Worm (Caenorhabditis elegans) whole organism, L1 larva: ENCODE data around the gene srj-55.
A peak's percentile ranks its signal among the peaks of the same experiment; 100 is the strongest.

Experiments used
- F16B12.6 ChIP-seq: fragments of 150-350 bp; optimal IDR thresholded peaks from 2 replicates; lab custom pipeline; 2014; ENCODE audit warnings: missing biosample characterization, missing genetic modification characterization
- alr-1 ChIP-seq: fragments of 200-800 bp; sonication (Bioruptor generic); optimal IDR thresholded peaks from 2 replicates; lab custom pipeline; 2018; ENCODE audit warnings: borderline replicate concordance, mild to moderate bottlenecking, missing genetic modification characterization, missing compliant biosample characterization
- aly-2 ChIP-seq: fragments of 150-350 bp; optimal IDR thresholded peaks from 2 replicates; lab custom pipeline; 2014; ENCODE audit warnings: missing biosample characterization, missing genetic modification characterization
- ama-1 ChIP-seq: fragments of 150-350 bp; optimal IDR thresholded peaks from 2 replicates; lab custom pipeline; 2014
- blmp-1 ChIP-seq: fragments of 150-350 bp; optimal IDR thresholded peaks from 2 replicates; lab custom pipeline; 2014; ENCODE audit warnings: missing biosample characterization, missing genetic modification characterization
- ceh-63 ChIP-seq: fragments of 200-800 bp; sonication (Bioruptor generic); optimal IDR thresholded peaks from 2 replicates; lab custom pipeline; 2018; ENCODE audit warnings: mild to moderate bottlenecking, missing genetic modification characterization, missing compliant biosample characterization
- ceh-8 ChIP-seq: fragments of 200-800 bp; sonication (Bioruptor generic); optimal IDR thresholded peaks from 2 replicates; lab custom pipeline; 2018; ENCODE audit warnings: mild to moderate bottlenecking, missing genetic modification characterization, moderate library complexity, missing compliant biosample characterization
- ceh-88 ChIP-seq: fragments of 200-800 bp; sonication (Bioruptor generic); IDR thresholded peaks from 2 replicates; pipeline ENCODE4 v1.3.6; 2022; ENCODE audit warnings: missing genetic modification characterization, missing compliant biosample characterization
- ces-1 ChIP-seq: fragments of 150-350 bp; optimal IDR thresholded peaks from 2 replicates; lab custom pipeline; 2014; ENCODE audit warnings: missing biosample characterization, missing genetic modification reagents, missing genetic modification characterization
- dpl-1 ChIP-seq, 3 experiments: fragments of 150-350 bp in 2 of 3; sonication (generic microtip) in 1 of 3; optimal IDR thresholded peaks; 2 replicates each; lab custom pipeline; 2014 to 2017; ENCODE audit warnings: missing biosample characterization in 3 of 3, missing genetic modification characterization in 3 of 3, missing genetic modification reagents in 3 of 3
- efl-1 ChIP-seq, 4 experiments: fragments of 150-350 bp; optimal IDR thresholded peaks in 3 of 4; peaks in 1 of 4; 1 replicate in 1 of 4; 2 replicates in 3 of 4; lab custom pipeline; 2014; ENCODE audit warnings: missing biosample characterization in 2 of 4, missing genetic modification characterization in 2 of 4, missing genetic modification reagents in 2 of 4
- efl-3 ChIP-seq: fragments of 200-800 bp; sonication (Bioruptor generic); optimal IDR thresholded peaks from 2 replicates; lab custom pipeline; 2018; ENCODE audit warnings: mild to moderate bottlenecking, missing genetic modification characterization, missing compliant biosample characterization
- elt-2 ChIP-seq: sonication (generic microtip); optimal IDR thresholded peaks from 2 replicates; lab custom pipeline; 2016; ENCODE audit warnings: missing genetic modification characterization, mild to moderate bottlenecking, inconsistent platforms, missing compliant biosample characterization, missing genetic modification reagents
- fkh-10 ChIP-seq: sonication (generic microtip); optimal IDR thresholded peaks from 2 replicates; lab custom pipeline; 2017; ENCODE audit warnings: missing biosample characterization, missing genetic modification reagents, missing genetic modification characterization
- fkh-4 ChIP-seq: sonication (generic microtip); optimal IDR thresholded peaks from 2 replicates; lab custom pipeline; 2016; ENCODE audit warnings: missing compliant biosample characterization, missing genetic modification characterization, borderline replicate concordance
- fkh-8 ChIP-seq: sonication (generic microtip); optimal IDR thresholded peaks from 2 replicates; lab custom pipeline; 2016; ENCODE audit warnings: mild to moderate bottlenecking, missing genetic modification characterization, missing compliant biosample characterization
- hlh-17 ChIP-seq: fragments of 200-800 bp; sonication (Bioruptor generic); optimal IDR thresholded peaks from 2 replicates; lab custom pipeline; 2018; ENCODE audit warnings: missing genetic modification characterization, mild to moderate bottlenecking, missing compliant biosample characterization, moderate library complexity, borderline replicate concordance
- lin-15B ChIP-seq: fragments of 150-350 bp; sonication (generic microtip); optimal IDR thresholded peaks from 3 replicates; lab custom pipeline; 2014; ENCODE audit warnings: missing biosample characterization, missing genetic modification characterization
- lin-35 ChIP-seq, 2 experiments: fragments of 150-350 bp; optimal IDR thresholded peaks; 2 replicates each; lab custom pipeline; 2014; ENCODE audit warnings: missing biosample characterization in 2 of 2, missing genetic modification characterization in 2 of 2, missing genetic modification reagents in 2 of 2
- lir-3 ChIP-seq: sonication (generic microtip); optimal IDR thresholded peaks from 2 replicates; lab custom pipeline; 2016; ENCODE audit warnings: mild to moderate bottlenecking, missing genetic modification characterization, moderate library complexity, missing compliant biosample characterization; ENCODE audit not compliant: poor library complexity
- mef-2 ChIP-seq: fragments of 150-350 bp; optimal IDR thresholded peaks from 2 replicates; lab custom pipeline; 2014; ENCODE audit warnings: missing biosample characterization, missing genetic modification characterization
- nhr-19 ChIP-seq: fragments of 200-800 bp; sonication (Bioruptor generic); conservative IDR thresholded peaks from 2 replicates; pipeline ENCODE4 v1.3.6; 2022; ENCODE audit warnings: missing genetic modification characterization, missing compliant biosample characterization
- nhr-20 ChIP-seq: sonication (generic microtip); optimal IDR thresholded peaks from 2 replicates; lab custom pipeline; 2016; ENCODE audit warnings: mild to moderate bottlenecking, missing genetic modification characterization, missing compliant biosample characterization
- nhr-76 ChIP-seq: sonication (generic microtip); optimal IDR thresholded peaks from 2 replicates; lab custom pipeline; 2017; ENCODE audit warnings: missing biosample characterization, missing genetic modification characterization
- nhr-84 ChIP-seq: sonication (generic microtip); optimal IDR thresholded peaks from 2 replicates; lab custom pipeline; 2017; ENCODE audit warnings: missing biosample characterization, missing genetic modification characterization
- nhr-85 ChIP-seq: sonication (generic microtip); peaks from one replicate; lab custom pipeline; 2016; ENCODE audit warnings: missing genetic modification characterization, inconsistent platforms, missing compliant biosample characterization
- nhr-90 ChIP-seq: sonication (generic microtip); optimal IDR thresholded peaks from 2 replicates; lab custom pipeline; 2016; ENCODE audit warnings: mild to moderate bottlenecking, missing genetic modification characterization, missing compliant biosample characterization; ENCODE audit not compliant: poor library complexity
- rnt-1 ChIP-seq: sonication (generic microtip); optimal IDR thresholded peaks from 2 replicates; lab custom pipeline; 2016; ENCODE audit warnings: mild to moderate bottlenecking, missing genetic modification characterization, moderate library complexity, missing compliant biosample characterization
- skn-1 ChIP-seq: fragments of 150-350 bp; optimal IDR thresholded peaks from 2 replicates; lab custom pipeline; 2014; ENCODE audit warnings: missing biosample characterization, missing genetic modification characterization
- snu-23 ChIP-seq: sonication (generic microtip); optimal IDR thresholded peaks from 2 replicates; lab custom pipeline; 2016; ENCODE audit warnings: missing genetic modification characterization, missing compliant biosample characterization
- sox-4 ChIP-seq: sonication (generic microtip); optimal IDR thresholded peaks from 2 replicates; lab custom pipeline; 2016; ENCODE audit warnings: missing genetic modification characterization, missing compliant biosample characterization
- sptf-1 ChIP-seq: fragments of 150-350 bp; optimal IDR thresholded peaks from 2 replicates; lab custom pipeline; 2014; ENCODE audit warnings: missing biosample characterization, missing genetic modification characterization
- tbx-2 ChIP-seq: sonication (generic microtip); optimal IDR thresholded peaks from 2 replicates; lab custom pipeline; 2016; ENCODE audit warnings: missing genetic modification characterization, missing compliant biosample characterization
- tlp-1 ChIP-seq: fragments of 150-350 bp; optimal IDR thresholded peaks from 2 replicates; lab custom pipeline; 2014; ENCODE audit warnings: missing biosample characterization, missing genetic modification characterization
- unc-62 ChIP-seq: fragments of 150-350 bp; optimal IDR thresholded peaks from 2 replicates; lab custom pipeline; 2014; ENCODE audit warnings: missing biosample characterization, missing genetic modification reagents, missing genetic modification characterization
- unc-98 ChIP-seq: fragments of 200-800 bp; sonication (Bioruptor generic); IDR thresholded peaks from 2 replicates; pipeline ENCODE4 v1.3.6; 2022; ENCODE audit warnings: missing genetic modification characterization, missing compliant biosample characterization
- vab-15 ChIP-seq: sonication (generic microtip); optimal IDR thresholded peaks from 2 replicates; lab custom pipeline; 2017; ENCODE audit warnings: missing genotype, mild to moderate bottlenecking, missing genetic modification characterization, missing compliant biosample characterization
- xbp-1 ChIP-seq: sonication (generic microtip); optimal IDR thresholded peaks from 2 replicates; lab custom pipeline; 2016; ENCODE audit warnings: missing genetic modification characterization, missing compliant biosample characterization
- ztf-4 ChIP-seq: fragments of 150-350 bp; optimal IDR thresholded peaks from 2 replicates; lab custom pipeline; 2014; ENCODE audit warnings: missing biosample characterization, missing genetic modification characterization

Gene srj-55

ce11 chrV:2836501-2836900 is 21.2 kb downstream of the srj-55 start, which contains the start of gene srj-45:
TSS of gene srj-45 (minus strand) at chrV:2836601.
- no peak for TF ChIP-seq lin-35 (GFP tag; optimal IDR thresholded peaks at IDR 0.05; lab: Kevin White, UChicago)
- no peak for TF ChIP-seq nhr-76 (tag; lab: Kevin White, UChicago)
- no peak for TF ChIP-seq hlh-17 (GFP tag; lab: Kevin White, UChicago)
- TF ChIP-seq, all 84 proteins: peak for 0

DNA sequence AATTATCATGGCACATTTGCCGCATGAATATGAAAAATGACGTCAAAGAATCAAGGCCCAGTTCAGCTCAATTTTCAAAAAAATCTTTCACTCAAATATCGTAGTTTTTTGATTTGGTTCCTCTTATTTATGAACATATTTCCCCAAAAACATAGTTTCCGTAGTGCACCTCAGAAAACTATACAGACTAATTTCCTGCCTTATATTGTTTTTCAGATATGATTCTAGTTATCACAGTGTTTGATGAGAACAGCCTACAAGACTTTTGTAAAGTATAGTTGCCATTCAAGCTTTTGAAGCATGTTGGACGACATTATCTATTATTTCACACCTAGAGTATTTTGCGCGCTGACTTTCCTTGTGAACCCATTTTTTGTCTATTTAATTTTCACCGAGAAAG is 25.1 kb downstream of the srj-55 start, which contains the start of gene srj-50:
srj-50 (plus strand) TSS at position 301 of the 400 bp plus-strand sequence.
- no peak for TF ChIP-seq lin-35 (GFP tag; optimal IDR thresholded peaks at IDR 0.05; lab: Kevin White, UChicago)
- no peak for TF ChIP-seq rnt-1
- TF ChIP-seq ceh-8: no peak
- TF ChIP-seq elt-2: no peak
- no peak for TF ChIP-seq ceh-63
- TF ChIP-seq tbx-2 (tag; lab: Kevin White, UChicago): no peak
- TF ChIP-seq nhr-90: no peak
- no peak for TF ChIP-seq unc-62 (GFP tag; lab: Kevin White, UChicago)

- TF ChIP-seq vab-15 (tag; lab: Kevin White, UChicago) (no peak), tlp-1 (no peak), xbp-1 (no peak), ztf-4 (no peak), lir-3 (tag; lab: Kevin White, UChicago) (no peak), lin-35 (GFP tag; optimal IDR thresholded peaks at IDR 0.05; lab: Kevin White, UChicago) (no peak), ama-1 (lab: Kevin White, UChicago) (no peak), snu-23 (GFP tag; lab: Kevin White, UChicago) (no peak), sox-4 (tag; lab: Kevin White, UChicago) (no peak), unc-98 (no peak), nhr-19 (GFP tag; lab: Robert Waterston, UW) (no peak), efl-3 (GFP tag; lab: Kevin White, UChicago) (no peak), ces-1 (no peak), nhr-84 (tag; lab: Kevin White, UChicago) (no peak), fkh-8 (no peak), skn-1 (no peak), ceh-63 (no peak), sptf-1 (no peak)
These were observed 26.9 kb downstream of the srj-55 start, which contains the start of gene srw-2 for ce11 chrV:2830817-2831216. TSS of gene srw-2 (plus strand) at chrV:2830878.

- peak in 2 of 3 experiments; percentile 19 to 20 for TF ChIP-seq dpl-1 (GFP tag; optimal IDR thresholded peaks at IDR 0.05; lab: Kevin White, UChicago)
- TF ChIP-seq efl-1 (optimal IDR thresholded peaks at IDR 0.05; lab: Kevin White, UChicago): peak; percentile 61 to 65
- TF ChIP-seq efl-1 (GFP tag; optimal IDR thresholded peaks at IDR 0.05 in 1 of 2; lab: Kevin White, UChicago): peak in 1 of 2 experiments; percentile 92
- TF ChIP-seq alr-1: no peak
These were observed 30.9 kb downstream of the srj-55 start, which contains the start of gene T03D3.5 for ce11 chrV:2826815-2827214. TSS of gene T03D3.5 (minus strand) at chrV:2826835.

- TF ChIP-seq lin-15B (tag; lab: Kevin White, UChicago) (no peak), F16B12.6 (tag; lab: Kevin White, UChicago) (no peak), fkh-10 (no peak), aly-2 (tag; lab: Kevin White, UChicago) (no peak), nhr-85 (tag; lab: Kevin White, UChicago) (no peak), ceh-88 (no peak), tbx-2 (tag; lab: Kevin White, UChicago) (no peak), lin-35 (GFP tag; optimal IDR thresholded peaks at IDR 0.05; lab: Kevin White, UChicago) (no peak), rnt-1 (no peak), fkh-4 (tag; lab: Kevin White, UChicago) (no peak), mef-2 (tag; lab: Kevin White, UChicago) (no peak), blmp-1 (tag; lab: Kevin White, UChicago) (no peak), nhr-20 (no peak), tlp-1 (no peak)
These were observed 31.8 kb downstream of the srj-55 start for ce11 chrV:2825978-2826377.
